Fruit fly (Drosophila melanogaster): ENCODE data around the gene CG10479.

DNA sequence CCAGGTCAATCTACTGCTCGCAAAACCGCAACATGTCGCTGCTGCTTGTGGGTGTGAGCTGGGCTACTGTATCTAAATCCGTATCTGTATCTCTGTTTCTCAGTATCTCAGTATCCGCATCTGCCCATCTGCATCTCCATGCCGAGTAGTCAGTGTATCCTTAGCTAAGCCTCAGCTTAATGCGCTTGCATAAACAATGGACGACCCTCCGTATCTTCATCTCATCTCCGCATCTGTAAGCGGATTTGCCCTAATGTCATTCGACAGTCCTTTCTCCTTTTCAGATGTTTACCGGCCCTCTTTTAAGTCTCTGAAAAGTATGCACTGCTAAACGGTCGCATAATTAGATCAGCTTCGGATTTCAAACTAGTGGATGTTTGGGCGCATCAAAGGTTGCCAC is 20.7 kb upstream of the CG10479 start:
- TF ChIP-seq CG4318 (GFP tag; optimal IDR thresholded peaks at IDR 0.05), result no peak
- TF ChIP-seq fd59A (GFP tag; optimal IDR thresholded peaks at IDR 0.05), result no peak
- no peak for TF ChIP-seq net (GFP tag; optimal IDR thresholded peaks at IDR 0.05)
- no peak for TF ChIP-seq CG8319 (GFP tag; optimal IDR thresholded peaks at IDR 0.05)
- TF ChIP-seq topi (GFP tag; optimal IDR thresholded peaks at IDR 0.05), result no peak
- no peak for TF ChIP-seq Sox102F (GFP tag; optimal IDR thresholded peaks at IDR 0.05)
- no peak for TF ChIP-seq CG3919 (GFP tag; optimal IDR thresholded peaks at IDR 0.05)
- no peak for TF ChIP-seq svp (GFP tag)
- TF ChIP-seq Gug (GFP tag; IDR thresholded peaks at IDR 0.05), result no peak
- TF ChIP-seq CG6854 (GFP tag; optimal IDR thresholded peaks at IDR 0.05), result no peak
- no peak for TF ChIP-seq Ets21C (GFP tag; optimal IDR thresholded peaks at IDR 0.05)
